Fruit fly (Drosophila melanogaster): ENCODE measurements around the gene Atg13.

The Atg13 gene

dm6 chr3R:8358004-8358403 lies 8.4 kb downstream of the Atg13 start:
- TF ChIP-seq EcR (GFP tag; optimal IDR thresholded peaks at IDR 0.05), result peak; percentile 5
- no peak for TF ChIP-seq gl (tag; optimal IDR thresholded peaks at IDR 0.05)

- TF ChIP-seq CG15710 (tag; optimal IDR thresholded peaks at IDR 0.05) (peak; percentile 24), Snoo (tag; optimal IDR thresholded peaks at IDR 0.05) (no peak), CG8159 (tag; optimal IDR thresholded peaks at IDR 0.05) (peak; percentile 31), CG32121 (GFP tag; IDR thresholded peaks at IDR 0.05) (no peak), gl (tag; optimal IDR thresholded peaks at IDR 0.05) (no peak)
Observed at dm6 chr3R:8362259-8362876, 12.8 kb downstream of the Atg13 start, which contains the start of the genes Veneno and CG7963. Veneno (minus strand) TSS chr3R:8362554. CG7963 (plus strand) TSS chr3R:8362826.

dm6 chr3R:8368553-8368952 lies 18.9 kb downstream of the Atg13 start:
- TF ChIP-seq Snoo (tag; optimal IDR thresholded peaks at IDR 0.05) (no peak), CG15710 (tag; optimal IDR thresholded peaks at IDR 0.05) (no peak), CG17806 (tag; optimal IDR thresholded peaks at IDR 0.05) (no peak), gl (tag; optimal IDR thresholded peaks at IDR 0.05) (no peak), CG10348 (GFP tag; IDR thresholded peaks at IDR 0.05) (no peak), EcR (GFP tag; optimal IDR thresholded peaks at IDR 0.05) (no peak), CG32121 (GFP tag; IDR thresholded peaks at IDR 0.05) (no peak), CG8159 (tag; optimal IDR thresholded peaks at IDR 0.05) (no peak), fd96Ca (GFP tag; IDR thresholded peaks at IDR 0.05) (no peak), CG4496 (GFP tag; IDR thresholded peaks at IDR 0.05) (no peak), CG12605 (GFP tag; IDR thresholded peaks at IDR 0.05) (no peak), CG9948 (tag; optimal IDR thresholded peaks at IDR 0.05) (no peak), Ets98B (GFP tag; IDR thresholded peaks at IDR 0.05) (no peak), CG13204 (GFP tag; optimal IDR thresholded peaks at IDR 0.05) (no peak)

dm6 chr3R:8389636-8390035 lies 40.0 kb downstream of the Atg13 start:
- no peak for TF ChIP-seq gl (tag; optimal IDR thresholded peaks at IDR 0.05)
- TF ChIP-seq CG12605 (GFP tag; IDR thresholded peaks at IDR 0.05), result no peak
- no peak for TF ChIP-seq CG17806 (tag; optimal IDR thresholded peaks at IDR 0.05)
- TF ChIP-seq CG32121 (GFP tag; IDR thresholded peaks at IDR 0.05), result no peak
- TF ChIP-seq CG15710 (tag; optimal IDR thresholded peaks at IDR 0.05), result no peak
- TF ChIP-seq CG8159 (tag; optimal IDR thresholded peaks at IDR 0.05), result no peak
- TF ChIP-seq rn (GFP tag; IDR thresholded peaks at IDR 0.05), result no peak
- TF ChIP-seq CG9948 (tag; optimal IDR thresholded peaks at IDR 0.05), result no peak
- TF ChIP-seq CG8301 (tag; optimal IDR thresholded peaks at IDR 0.05), result no peak
- no peak for TF ChIP-seq EcR (GFP tag; optimal IDR thresholded peaks at IDR 0.05)
- no peak for TF ChIP-seq Pif1A (GFP tag; optimal IDR thresholded peaks at IDR 0.05)
- TF ChIP-seq fd96Ca (GFP tag; IDR thresholded peaks at IDR 0.05), result no peak
- no peak for TF ChIP-seq CG4496 (GFP tag; IDR thresholded peaks at IDR 0.05)
- no peak for TF ChIP-seq CG13204 (GFP tag; optimal IDR thresholded peaks at IDR 0.05)
- no peak for TF ChIP-seq CG14655 (GFP tag; optimal IDR thresholded peaks at IDR 0.05)
- no peak for TF ChIP-seq Snoo (tag; optimal IDR thresholded peaks at IDR 0.05)

Data from whole organism, pupa.